Worm (Caenorhabditis elegans) whole organism, L1 larva: ENCODE data around the gene F53B3.5.

ENCODE experiments used
- C16A3.4 ChIP-seq: fragments of 150-350 bp; optimal IDR thresholded peaks from 2 replicates; lab custom pipeline; 2014; ENCODE audit warnings: missing biosample characterization, missing genetic modification characterization
- C34B4.2 ChIP-seq: sonication (generic microtip); optimal IDR thresholded peaks from 2 replicates; lab custom pipeline; 2017; ENCODE audit warnings: mild to moderate bottlenecking, missing genetic modification characterization, missing compliant biosample characterization
- F16B12.6 ChIP-seq: fragments of 150-350 bp; optimal IDR thresholded peaks from 2 replicates; lab custom pipeline; 2014; ENCODE audit warnings: missing biosample characterization, missing genetic modification characterization
- aha-1 ChIP-seq: fragments of 150-350 bp; optimal IDR thresholded peaks from 2 replicates; lab custom pipeline; 2014; ENCODE audit warnings: missing biosample characterization, missing genetic modification characterization
- alr-1 ChIP-seq: fragments of 200-800 bp; sonication (Bioruptor generic); optimal IDR thresholded peaks from 2 replicates; lab custom pipeline; 2018; ENCODE audit warnings: borderline replicate concordance, mild to moderate bottlenecking, missing genetic modification characterization, missing compliant biosample characterization
- aly-2 ChIP-seq: fragments of 150-350 bp; optimal IDR thresholded peaks from 2 replicates; lab custom pipeline; 2014; ENCODE audit warnings: missing biosample characterization, missing genetic modification characterization
- blmp-1 ChIP-seq: fragments of 150-350 bp; optimal IDR thresholded peaks from 2 replicates; lab custom pipeline; 2014; ENCODE audit warnings: missing biosample characterization, missing genetic modification characterization
- ceh-8 ChIP-seq: fragments of 200-800 bp; sonication (Bioruptor generic); optimal IDR thresholded peaks from 2 replicates; lab custom pipeline; 2018; ENCODE audit warnings: mild to moderate bottlenecking, missing genetic modification characterization, moderate library complexity, missing compliant biosample characterization
- efl-1 ChIP-seq, 4 experiments: fragments of 150-350 bp; optimal IDR thresholded peaks in 3 of 4; peaks in 1 of 4; 1 replicate in 1 of 4; 2 replicates in 3 of 4; lab custom pipeline; 2014; ENCODE audit warnings: missing biosample characterization in 2 of 4, missing genetic modification characterization in 2 of 4, missing genetic modification reagents in 2 of 4
- egl-27 ChIP-seq, 2 experiments: fragments of 150-350 bp in 1 of 2; sonication (generic microtip); optimal IDR thresholded peaks; 3 replicates each; lab custom pipeline; 2017 to 2018; ENCODE audit warnings: missing biosample characterization in 2 of 2, missing genetic modification characterization in 2 of 2, missing genetic modification reagents in 2 of 2
- elt-2 ChIP-seq: sonication (generic microtip); optimal IDR thresholded peaks from 2 replicates; lab custom pipeline; 2016; ENCODE audit warnings: missing genetic modification characterization, mild to moderate bottlenecking, inconsistent platforms, missing compliant biosample characterization, missing genetic modification reagents
- elt-3 ChIP-seq, 6 experiments: fragments of 150-350 bp in 1 of 6; sonication (generic microtip); optimal IDR thresholded peaks; 2 replicates each; lab custom pipeline; 2017 to 2018; ENCODE audit warnings: missing biosample characterization in 6 of 6, missing genetic modification characterization in 6 of 6, inconsistent platforms in 1 of 6
- ets-5 ChIP-seq: fragments of 200-800 bp; sonication (Bioruptor generic); IDR thresholded peaks from 2 replicates; pipeline ENCODE4 v1.3.6; 2022; ENCODE audit warnings: missing genetic modification characterization, missing compliant biosample characterization
- fkh-4 ChIP-seq: sonication (generic microtip); optimal IDR thresholded peaks from 2 replicates; lab custom pipeline; 2016; ENCODE audit warnings: missing compliant biosample characterization, missing genetic modification characterization, borderline replicate concordance
- irx-1 ChIP-seq: sonication (generic microtip); optimal IDR thresholded peaks from 2 replicates; lab custom pipeline; 2016; ENCODE audit warnings: missing genetic modification characterization, missing compliant biosample characterization
- jun-1 ChIP-seq: fragments of 150-350 bp; optimal IDR thresholded peaks from 2 replicates; lab custom pipeline; 2014; ENCODE audit warnings: missing biosample characterization, missing genetic modification reagents, missing genetic modification characterization
- lin-14 ChIP-seq: fragments of 200-800 bp; sonication (Bioruptor generic); optimal IDR thresholded peaks from 2 replicates; lab custom pipeline; 2018; ENCODE audit warnings: mild to moderate bottlenecking, missing genetic modification characterization, moderate library complexity, missing compliant biosample characterization
- lin-35 ChIP-seq, 2 experiments: fragments of 150-350 bp; optimal IDR thresholded peaks; 2 replicates each; lab custom pipeline; 2014; ENCODE audit warnings: missing biosample characterization in 2 of 2, missing genetic modification characterization in 2 of 2, missing genetic modification reagents in 2 of 2
- lir-3 ChIP-seq: sonication (generic microtip); optimal IDR thresholded peaks from 2 replicates; lab custom pipeline; 2016; ENCODE audit warnings: mild to moderate bottlenecking, missing genetic modification characterization, moderate library complexity, missing compliant biosample characterization; ENCODE audit not compliant: poor library complexity
- lsy-2 ChIP-seq, 2 experiments: fragments of 150-350 bp; optimal IDR thresholded peaks; 2 replicates each; lab custom pipeline; 2014; ENCODE audit warnings: missing biosample characterization in 2 of 2, missing genetic modification characterization in 2 of 2
- mep-1 ChIP-seq: fragments of 150-350 bp; optimal IDR thresholded peaks from 2 replicates; lab custom pipeline; 2014; ENCODE audit warnings: missing biosample characterization, missing genetic modification characterization
- nhr-19 ChIP-seq: fragments of 200-800 bp; sonication (Bioruptor generic); conservative IDR thresholded peaks from 2 replicates; pipeline ENCODE4 v1.3.6; 2022; ENCODE audit warnings: missing genetic modification characterization, missing compliant biosample characterization
- nhr-20 ChIP-seq: sonication (generic microtip); optimal IDR thresholded peaks from 2 replicates; lab custom pipeline; 2016; ENCODE audit warnings: mild to moderate bottlenecking, missing genetic modification characterization, missing compliant biosample characterization
- nhr-28 ChIP-seq: fragments of 150-350 bp; optimal IDR thresholded peaks from 2 replicates; lab custom pipeline; 2014; ENCODE audit warnings: missing biosample characterization, missing genetic modification characterization
- nhr-47 ChIP-seq: sonication (generic microtip); optimal IDR thresholded peaks from 2 replicates; lab custom pipeline; 2016; ENCODE audit warnings: mild to moderate bottlenecking, missing genetic modification characterization, moderate library complexity, missing compliant biosample characterization
- nhr-71 ChIP-seq: sonication (generic microtip); optimal IDR thresholded peaks from 2 replicates; lab custom pipeline; 2016; ENCODE audit warnings: mild to moderate bottlenecking, missing genetic modification characterization, moderate library complexity, missing compliant biosample characterization
- nhr-76 ChIP-seq: sonication (generic microtip); optimal IDR thresholded peaks from 2 replicates; lab custom pipeline; 2017; ENCODE audit warnings: missing biosample characterization, missing genetic modification characterization
- nhr-85 ChIP-seq: sonication (generic microtip); peaks from one replicate; lab custom pipeline; 2016; ENCODE audit warnings: missing genetic modification characterization, inconsistent platforms, missing compliant biosample characterization
- nhr-90 ChIP-seq: sonication (generic microtip); optimal IDR thresholded peaks from 2 replicates; lab custom pipeline; 2016; ENCODE audit warnings: mild to moderate bottlenecking, missing genetic modification characterization, missing compliant biosample characterization; ENCODE audit not compliant: poor library complexity
- pag-3 ChIP-seq: sonication (generic microtip); optimal IDR thresholded peaks from 2 replicates; lab custom pipeline; 2017; ENCODE audit warnings: missing genetic modification characterization, mild to moderate bottlenecking, missing compliant biosample characterization, antibody characterized with exemption, borderline replicate concordance; ENCODE audit not compliant: insufficient read depth
- pax-3 ChIP-seq: fragments of 200-800 bp; sonication (Bioruptor generic); optimal IDR thresholded peaks from 2 replicates; lab custom pipeline; 2018; ENCODE audit warnings: mild to moderate bottlenecking, missing genetic modification characterization, moderate library complexity, missing compliant biosample characterization
- rnt-1 ChIP-seq: sonication (generic microtip); optimal IDR thresholded peaks from 2 replicates; lab custom pipeline; 2016; ENCODE audit warnings: mild to moderate bottlenecking, missing genetic modification characterization, moderate library complexity, missing compliant biosample characterization
- skn-1 ChIP-seq: fragments of 150-350 bp; optimal IDR thresholded peaks from 2 replicates; lab custom pipeline; 2014; ENCODE audit warnings: missing biosample characterization, missing genetic modification characterization
- snpc-4 ChIP-seq: fragments of 150-350 bp; optimal IDR thresholded peaks from 2 replicates; lab custom pipeline; 2014; ENCODE audit warnings: missing biosample characterization, missing genetic modification characterization
- snu-23 ChIP-seq: sonication (generic microtip); optimal IDR thresholded peaks from 2 replicates; lab custom pipeline; 2016; ENCODE audit warnings: missing genetic modification characterization, missing compliant biosample characterization
- sup-37 ChIP-seq: fragments of 200-800 bp; sonication (Bioruptor generic); optimal IDR thresholded peaks from 2 replicates; lab custom pipeline; 2018; ENCODE audit warnings: mild to moderate bottlenecking, missing genetic modification characterization, missing compliant biosample characterization
- tlp-1 ChIP-seq: fragments of 150-350 bp; optimal IDR thresholded peaks from 2 replicates; lab custom pipeline; 2014; ENCODE audit warnings: missing biosample characterization, missing genetic modification characterization
- unc-130 ChIP-seq: fragments of 150-350 bp; optimal IDR thresholded peaks from 2 replicates; lab custom pipeline; 2017; ENCODE audit warnings: missing biosample characterization, missing genetic modification characterization, inconsistent platforms
- unc-30 ChIP-seq: sonication (generic microtip); optimal IDR thresholded peaks from 2 replicates; lab custom pipeline; 2017; ENCODE audit warnings: missing biosample characterization, missing genetic modification characterization
- unc-86 ChIP-seq: sonication (generic microtip); optimal IDR thresholded peaks from 2 replicates; lab custom pipeline; 2016; ENCODE audit warnings: missing genetic modification characterization, missing compliant biosample characterization
- unc-98 ChIP-seq: fragments of 200-800 bp; sonication (Bioruptor generic); IDR thresholded peaks from 2 replicates; pipeline ENCODE4 v1.3.6; 2022; ENCODE audit warnings: missing genetic modification characterization, missing compliant biosample characterization
- vab-15 ChIP-seq: sonication (generic microtip); optimal IDR thresholded peaks from 2 replicates; lab custom pipeline; 2017; ENCODE audit warnings: missing genotype, mild to moderate bottlenecking, missing genetic modification characterization, missing compliant biosample characterization
- ztf-11 ChIP-seq, 2 experiments: sonication (generic microtip); optimal IDR thresholded peaks; 2 replicates each; lab custom pipeline; 2016 to 2017; ENCODE audit warnings: missing genetic modification characterization in 2 of 2, missing biosample characterization in 1 of 2, missing compliant biosample characterization in 1 of 2

The F53B3.5 gene

DNA sequence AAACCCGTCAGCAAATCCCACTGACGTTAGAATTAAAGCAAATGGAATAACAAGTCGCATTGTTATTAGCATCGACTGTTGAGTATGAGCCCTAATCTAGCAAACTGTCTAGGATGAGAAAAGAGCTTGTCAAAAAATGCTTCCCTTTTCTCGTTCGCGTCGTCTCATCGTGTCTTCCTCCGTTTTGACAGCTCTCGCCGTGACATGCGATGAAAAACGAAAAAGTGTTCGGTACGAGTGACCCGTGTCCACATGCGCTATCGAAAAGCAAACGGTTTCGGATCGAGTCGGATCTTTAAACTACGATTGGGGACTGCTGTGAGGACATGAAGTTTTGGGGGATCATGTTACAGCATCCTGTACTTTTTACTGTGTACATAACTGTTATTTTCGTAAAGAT is 17.0 kb downstream of the F53B3.5 start, which contains the start of gene comt-1:
comt-1 (minus strand) TSS at position 101 of the 400 bp plus-strand sequence.
- peak; percentile 28 for TF ChIP-seq nhr-85 (tag; lab: Kevin White, UChicago)
- no peak for TF ChIP-seq ceh-8

DNA sequence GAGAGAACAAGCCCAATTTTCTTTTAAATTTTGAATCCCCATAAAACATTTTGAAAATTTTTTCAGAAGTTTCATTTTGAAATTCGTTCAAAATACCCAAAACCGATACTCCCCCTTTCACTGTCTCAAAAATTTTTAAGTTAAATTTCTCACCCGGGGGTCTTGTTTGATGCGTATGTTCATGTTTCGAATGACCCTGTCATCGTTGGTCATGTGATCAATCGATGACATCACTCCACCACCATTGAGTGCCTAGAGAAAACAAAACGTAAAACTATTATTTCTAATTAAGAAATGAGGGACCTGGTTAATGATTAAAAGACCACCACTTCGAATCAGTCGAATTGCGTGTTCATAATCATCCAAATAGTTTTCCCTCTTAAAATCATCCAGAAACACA is 21.0 kb downstream of the F53B3.5 start:
- TF ChIP-seq nhr-47 (peak; percentile 2), snpc-4 (tag; lab: Kevin White, UChicago) (no peak), snu-23 (GFP tag; lab: Kevin White, UChicago) (peak; percentile 56), skn-1 (tag; lab: Kevin White, UChicago) (peak; percentile 34), nhr-71 (tag; lab: Kevin White, UChicago) (peak; percentile 62), nhr-19 (GFP tag; lab: Robert Waterston, UW) (peak; percentile 44), nhr-85 (tag; lab: Kevin White, UChicago) (peak; percentile 90), nhr-90 (tag; lab: Kevin White, UChicago) (peak; percentile 72), rnt-1 (tag; lab: Kevin White, UChicago) (peak; percentile 2), vab-15 (tag; lab: Kevin White, UChicago) (no peak), lin-14 (GFP tag; lab: Kevin White, UChicago) (peak; percentile 56), C16A3.4 (tag; lab: Kevin White, UChicago) (peak; percentile 35), jun-1 (no peak), lin-35 (GFP tag; optimal IDR thresholded peaks at IDR 0.05; lab: Kevin White, UChicago) (peak in 1 of 2 experiments; percentile 57), alr-1 (tag; lab: Kevin White, UChicago) (no peak), nhr-20 (peak; percentile 58), F16B12.6 (tag; lab: Kevin White, UChicago) (no peak), lsy-2 (tag; optimal IDR thresholded peaks at IDR 0.05; lab: Kevin White, UChicago) (peak in 1 of 2 experiments; percentile 9), blmp-1 (tag; lab: Kevin White, UChicago) (peak; percentile 66), nhr-76 (tag; lab: Kevin White, UChicago) (no peak), egl-27 (tag; optimal IDR thresholded peaks at IDR 0.05; lab: Kevin White, UChicago) (no peak), unc-130 (tag; lab: Kevin White, UChicago) (peak; percentile 44), efl-1 (optimal IDR thresholded peaks at IDR 0.05; lab: Kevin White, UChicago) (no peak), efl-1 (GFP tag; optimal IDR thresholded peaks at IDR 0.05 in 1 of 2; lab: Kevin White, UChicago) (peak in 1 of 2 experiments; percentile 82), aha-1 (no peak), elt-2 (tag; lab: Kevin White, UChicago) (no peak), elt-3 (tag; optimal IDR thresholded peaks at IDR 0.05; lab: Kevin White, UChicago) (peak in 2 of 6 experiments; percentile 21 to 62), mep-1 (peak; percentile 24), pax-3 (no peak), sup-37 (GFP tag; lab: Kevin White, UChicago) (no peak)
- TF ChIP-seq, all 84 proteins: peak for 18

DNA sequence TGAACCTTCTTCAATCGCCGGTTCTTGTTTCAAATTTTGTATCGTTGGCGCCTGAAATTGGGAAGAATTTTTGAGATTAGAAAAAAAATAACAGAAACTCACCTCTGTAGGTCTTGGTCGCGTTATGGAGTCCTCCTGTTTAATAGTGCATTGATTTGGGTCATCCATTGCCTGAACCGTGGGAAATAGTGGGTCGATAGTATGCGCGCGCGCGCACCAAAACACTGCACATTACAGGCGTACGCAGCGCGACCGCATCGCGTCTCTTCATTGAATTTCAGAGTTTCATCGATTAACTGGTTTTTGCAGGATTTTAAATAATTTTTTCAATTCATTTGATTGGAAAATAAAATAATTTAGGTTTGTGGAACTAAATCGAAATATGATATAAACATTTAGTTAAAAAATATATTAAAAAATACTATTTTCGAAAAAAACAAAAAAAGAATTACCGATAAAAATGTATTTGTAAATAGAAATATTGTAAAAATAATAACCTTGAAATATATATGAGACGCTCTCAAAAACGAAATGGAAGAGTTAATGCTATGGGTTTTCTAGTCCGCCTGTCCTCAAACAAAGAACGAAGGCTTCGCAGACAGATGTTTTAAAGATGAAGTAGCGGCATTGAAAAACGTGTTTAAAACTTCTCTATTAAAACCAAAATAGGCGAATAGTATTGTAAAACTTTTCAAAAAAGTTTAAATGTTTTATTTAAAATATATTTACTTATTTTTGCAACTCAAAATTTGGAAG is 22.1 kb downstream of the F53B3.5 start, which contains the start of gene tra-4:
tra-4 (minus strand) TSS at position 534 of the 756 bp plus-strand sequence.
- TF ChIP-seq nhr-28 (tag; lab: Kevin White, UChicago) (no peak), irx-1 (tag; lab: Kevin White, UChicago) (no peak), ets-5 (GFP tag; lab: Robert Waterston, UW) (0 out of 2 replicates have a peak, but pooled peaks have one; percentile 56), fkh-4 (peak; percentile 22), nhr-47 (peak; percentile 43), nhr-71 (tag; lab: Kevin White, UChicago) (peak; percentile 51), pag-3 (no peak), lin-35 (GFP tag; optimal IDR thresholded peaks at IDR 0.05; lab: Kevin White, UChicago) (no peak), efl-1 (optimal IDR thresholded peaks at IDR 0.05; lab: Kevin White, UChicago) (no peak), efl-1 (GFP tag; optimal IDR thresholded peaks at IDR 0.05 in 1 of 2; lab: Kevin White, UChicago) (no peak), rnt-1 (tag; lab: Kevin White, UChicago) (peak; percentile 78), nhr-76 (tag; lab: Kevin White, UChicago) (no peak), aly-2 (tag; lab: Kevin White, UChicago) (no peak), ceh-8 (no peak), lsy-2 (tag; optimal IDR thresholded peaks at IDR 0.05; lab: Kevin White, UChicago) (peak; percentile 29), tlp-1 (tag; lab: Kevin White, UChicago) (no peak), nhr-85 (tag; lab: Kevin White, UChicago) (peak; percentile 76), unc-86 (no peak), unc-98 (GFP tag; lab: Robert Waterston, UW) (no peak), C34B4.2 (tag; lab: Kevin White, UChicago) (no peak), lir-3 (tag; lab: Kevin White, UChicago) (peak; percentile 57), snu-23 (GFP tag; lab: Kevin White, UChicago) (peak; percentile 46), unc-30 (tag; lab: Kevin White, UChicago) (no peak), nhr-20 (peak; percentile 32), alr-1 (tag; lab: Kevin White, UChicago) (no peak), blmp-1 (tag; lab: Kevin White, UChicago) (peak; percentile 32), ztf-11 (tag; optimal IDR thresholded peaks at IDR 0.05; lab: Kevin White, UChicago) (no peak), snpc-4 (tag; lab: Kevin White, UChicago) (peak; percentile 14)
